Worm (Caenorhabditis elegans): ENCODE data around the gene vav-1.

The vav-1 gene

DNA sequence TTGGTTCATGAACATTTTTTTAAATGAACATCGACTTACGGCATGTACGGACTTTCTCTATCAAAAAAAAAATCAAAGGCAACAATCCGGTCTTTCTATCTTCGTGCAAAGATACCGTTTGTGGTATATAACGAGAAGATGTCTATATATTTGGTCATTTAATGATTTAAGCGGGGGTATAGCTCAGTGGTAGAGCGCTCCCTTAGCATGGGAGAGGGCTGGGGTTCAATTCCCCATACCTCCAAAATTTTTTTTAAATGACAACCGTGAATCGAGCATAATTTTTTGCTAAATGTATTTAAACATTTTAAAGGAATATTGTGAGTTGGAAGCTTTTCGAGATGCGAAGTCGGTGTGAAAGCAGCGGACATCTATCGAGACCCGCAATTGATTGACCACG lies 6.8 kb upstream of the vav-1 start (continued):
- no peak for TF ChIP-seq pha-4 (tag; optimal IDR thresholded peaks at IDR 0.05)
- no peak for TF ChIP-seq nhr-120 (GFP tag; IDR thresholded peaks at IDR 0.05)
- no peak for TF ChIP-seq ztf-26 (tag; optimal IDR thresholded peaks at IDR 0.05)
- TF ChIP-seq K12H6.12 (tag; optimal IDR thresholded peaks at IDR 0.05): no peak
- 0 out of 2 replicates have a peak, but pooled peaks have one; percentile 41 for TF ChIP-seq hmg-20 (GFP tag; IDR thresholded peaks at IDR 0.05)
- TF ChIP-seq aptf-3 (GFP tag; IDR thresholded peaks at IDR 0.05): no peak
- TF ChIP-seq B0035.1 (tag; optimal IDR thresholded peaks at IDR 0.05): peak; percentile 36
- TF ChIP-seq Y67H2A.10 (GFP tag; conservative IDR thresholded peaks at IDR 0.05): no peak
- no peak for TF ChIP-seq lir-1 (GFP tag; conservative IDR thresholded peaks at IDR 0.05)
- no peak for TF ChIP-seq tlf-1 (GFP tag; optimal IDR thresholded peaks at IDR 0.05)
- TF ChIP-seq F52B5.7 (tag; optimal IDR thresholded peaks at IDR 0.05): peak; percentile 33
- peak; percentile 58 for TF ChIP-seq snpc-3.4 (tag; optimal IDR thresholded peaks at IDR 0.05)
- peak; percentile 35 to 63 for TF ChIP-seq rec-8 (tag; optimal IDR thresholded peaks at IDR 0.05)
- no peak for TF ChIP-seq F37B4.10 (GFP tag; IDR thresholded peaks at IDR 0.05)
- TF ChIP-seq ceh-79 (tag; optimal IDR thresholded peaks at IDR 0.05): no peak
- TF ChIP-seq ztf-25 (GFP tag; IDR thresholded peaks at IDR 0.05): peak; percentile 86; the same call in 1 of the 2 replicates
- no peak for TF ChIP-seq nhr-27 (tag; optimal IDR thresholded peaks at IDR 0.05)
- peak; percentile 88 for TF ChIP-seq tbp1 (GFP tag; optimal IDR thresholded peaks at IDR 0.05)
- TF ChIP-seq K11D2.4 (GFP tag; IDR thresholded peaks at IDR 0.05): no peak
- TF ChIP-seq die-1 (tag; optimal IDR thresholded peaks at IDR 0.05): peak; percentile 86
- TF ChIP-seq hlh-12 (tag; optimal IDR thresholded peaks at IDR 0.05): no peak
- no peak for TF ChIP-seq F49E8.2 (tag; optimal IDR thresholded peaks at IDR 0.05; ENCODE audit: insufficient read depth)
- TF ChIP-seq unc-62 (GFP tag; optimal IDR thresholded peaks at IDR 0.05): no peak
- peak; percentile 16 for TF ChIP-seq sptf-2 (GFP tag; optimal IDR thresholded peaks at IDR 0.05)
- peak; percentile 50 for TF ChIP-seq attf-5 (GFP tag; optimal IDR thresholded peaks at IDR 0.05)
- peak; percentile 23 for TF ChIP-seq ZK185.1 (tag; optimal IDR thresholded peaks at IDR 0.05; ENCODE audit: poor library complexity, severe bottlenecking)
- no peak for TF ChIP-seq lin-40 (tag; optimal IDR thresholded peaks at IDR 0.05)
- TF ChIP-seq lsl-1 (GFP tag; optimal IDR thresholded peaks at IDR 0.05): no peak
- TF ChIP-seq Y53F4B.3 (GFP tag; IDR thresholded peaks at IDR 0.05): no peak
- peak; percentile 15; the same call in 1 of the 2 replicates for TF ChIP-seq nfyb-1 (GFP tag; IDR thresholded peaks at IDR 0.05)
- peak; percentile 44 for TF ChIP-seq athp-1 (tag; optimal IDR thresholded peaks at IDR 0.05)
- peak; percentile 83 for TF ChIP-seq snpc-1.3 (tag; optimal IDR thresholded peaks at IDR 0.05; ENCODE audit: insufficient read depth)
- TF ChIP-seq hrde-1 (tag; optimal IDR thresholded peaks at IDR 0.05; ENCODE audit: borderline replicate concordance): no peak
- peak; percentile 74 for TF ChIP-seq mes-4 (tag; optimal IDR thresholded peaks at IDR 0.05)
- TF ChIP-seq F39B2.1 (GFP tag; IDR thresholded peaks at IDR 0.05): no peak
- peak; percentile 6 for TF ChIP-seq nhr-80 (tag; optimal IDR thresholded peaks at IDR 0.05)
- peak; percentile 13 for TF ChIP-seq lsy-27 (tag; optimal IDR thresholded peaks at IDR 0.05; ENCODE audit: borderline replicate concordance, insufficient read depth)
- peak; percentile 3 for TF ChIP-seq efl-1 (GFP tag; optimal IDR thresholded peaks at IDR 0.05)
- TF ChIP-seq chd-7 (tag; optimal IDR thresholded peaks at IDR 0.05): peak; percentile 42
- peak; percentile 44 for TF ChIP-seq snpc-1.1 (tag; optimal IDR thresholded peaks at IDR 0.05; ENCODE audit: insufficient read depth)
- TF ChIP-seq sea-2 (GFP tag; IDR thresholded peaks at IDR 0.05): no peak
- TF ChIP-seq rpc-1 (optimal IDR thresholded peaks at IDR 0.05): peak; percentile 91
- peak; percentile 98 for TF ChIP-seq rpc-1 (tag; optimal IDR thresholded peaks at IDR 0.05)
- TF ChIP-seq B0019.2 (GFP tag; conservative IDR thresholded peaks at IDR 0.05): no peak
- no peak for TF ChIP-seq bed-1 (GFP tag; IDR thresholded peaks at IDR 0.05)
- no peak for TF ChIP-seq atf-7 (tag; optimal IDR thresholded peaks at IDR 0.05)
- TF ChIP-seq B0261.1 (tag; optimal IDR thresholded peaks at IDR 0.05): peak; percentile 76
- TF ChIP-seq somi-1 (GFP tag; optimal IDR thresholded peaks at IDR 0.05): peak; percentile 60

All from whole organism, young adult.